Worm (Caenorhabditis elegans) whole organism, young adult: ENCODE results near the gene C26B2.2.

Experiments used
- F10E7.11 ChIP-seq: sonication (generic microtip); optimal IDR thresholded peaks from 2 replicates; lab custom pipeline; 2017; ENCODE audit warnings: mild to moderate bottlenecking, missing genetic modification characterization, moderate library complexity, missing compliant biosample characterization
- F22D6.2 ChIP-seq: sonication (generic microtip); optimal IDR thresholded peaks from 2 replicates; lab custom pipeline; 2016; ENCODE audit warnings: mild to moderate bottlenecking, missing genetic modification characterization, missing compliant biosample characterization
- F33H1.4 ChIP-seq: fragments of 200-800 bp; sonication (Bioruptor generic); IDR thresholded peaks from 2 replicates; pipeline ENCODE4 v1.3.6; 2022; ENCODE audit warnings: missing genetic modification reagents, missing genetic modification characterization, missing compliant biosample characterization
- F39B2.1 ChIP-seq: fragments of 200-800 bp; sonication (Bioruptor generic); IDR thresholded peaks from 2 replicates; pipeline ENCODE4 v1.3.6; 2022; ENCODE audit warnings: missing genetic modification reagents, missing genetic modification characterization, missing compliant biosample characterization
- K11D2.4 ChIP-seq: fragments of 200-800 bp; sonication (Bioruptor generic); IDR thresholded peaks from 2 replicates; pipeline ENCODE4 v1.3.6; 2022; ENCODE audit warnings: missing genetic modification reagents, missing genetic modification characterization, missing compliant biosample characterization
- Y95B8A.8 ChIP-seq: fragments of 200-800 bp; sonication (Bioruptor generic); IDR thresholded peaks from 2 replicates; pipeline ENCODE4 v1.3.6; 2022; ENCODE audit warnings: missing genetic modification reagents, missing genetic modification characterization, missing compliant biosample characterization
- aptf-2 ChIP-seq: fragments of 200-800 bp; sonication (Bioruptor generic); conservative IDR thresholded peaks from 2 replicates; pipeline ENCODE4 v1.3.6; 2022; ENCODE audit warnings: missing genetic modification reagents, missing genetic modification characterization, missing compliant biosample characterization
- aptf-3 ChIP-seq: fragments of 200-800 bp; sonication (Bioruptor generic); IDR thresholded peaks from 2 replicates; pipeline ENCODE4 v1.3.6; 2022; ENCODE audit warnings: missing genetic modification characterization, missing compliant biosample characterization
- atf-7 ChIP-seq: sonication (generic microtip); optimal IDR thresholded peaks from 2 replicates; lab custom pipeline; 2017; ENCODE audit warnings: mild to moderate bottlenecking, missing genetic modification characterization, missing compliant biosample characterization
- cebp-2 ChIP-seq: fragments of 200-800 bp; sonication (Bioruptor generic); IDR thresholded peaks from 2 replicates; pipeline ENCODE4 v1.3.6; 2022; ENCODE audit warnings: missing genetic modification characterization, missing compliant biosample characterization
- ceh-100 ChIP-seq: fragments of 200-800 bp; sonication (Bioruptor generic); IDR thresholded peaks from 2 replicates; pipeline ENCODE4 v1.3.6; 2022; ENCODE audit warnings: missing genetic modification reagents, missing genetic modification characterization, missing compliant biosample characterization
- ceh-27 ChIP-seq: fragments of 200-800 bp; sonication (Bioruptor generic); optimal IDR thresholded peaks from 2 replicates; lab custom pipeline; 2018; ENCODE audit warnings: mild to moderate bottlenecking, missing genetic modification characterization, moderate library complexity, missing compliant biosample characterization
- ceh-58 ChIP-seq: fragments of 200-800 bp; sonication (Bioruptor generic); IDR thresholded peaks from 2 replicates; pipeline ENCODE4 v1.3.6; 2022; ENCODE audit warnings: missing genetic modification characterization, missing compliant biosample characterization
- ceh-79 ChIP-seq: sonication (generic microtip); optimal IDR thresholded peaks from 2 replicates; lab custom pipeline; 2017; ENCODE audit warnings: mild to moderate bottlenecking, missing genetic modification characterization, missing compliant biosample characterization
- chd-7 ChIP-seq: sonication (generic microtip); optimal IDR thresholded peaks from 2 replicates; lab custom pipeline; 2016; ENCODE audit warnings: mild to moderate bottlenecking, missing genetic modification characterization, moderate library complexity, missing compliant biosample characterization
- dpff-1 ChIP-seq: sonication (generic microtip); optimal IDR thresholded peaks from 2 replicates; lab custom pipeline; 2017; ENCODE audit warnings: mild to moderate bottlenecking, missing genetic modification characterization, missing compliant biosample characterization
- ekl-4 ChIP-seq: fragments of 200-800 bp; sonication (Bioruptor generic); IDR thresholded peaks from 2 replicates; pipeline ENCODE4 v1.3.6; 2022; ENCODE audit warnings: missing genetic modification reagents, missing genetic modification characterization, missing compliant biosample characterization
- ets-4 ChIP-seq: fragments of 200-800 bp; sonication (Bioruptor generic); optimal IDR thresholded peaks from 2 replicates; lab custom pipeline; 2018; ENCODE audit warnings: mild to moderate bottlenecking, missing genetic modification characterization, missing compliant biosample characterization
- hlh-26 ChIP-seq: fragments of 200-800 bp; sonication (Bioruptor generic); conservative IDR thresholded peaks from 2 replicates; pipeline ENCODE4 v1.3.6; 2022; ENCODE audit warnings: missing genetic modification reagents, missing genetic modification characterization, missing compliant biosample characterization
- hmg-1.2 ChIP-seq: fragments of 200-800 bp; sonication (Bioruptor generic); IDR thresholded peaks from 2 replicates; pipeline ENCODE4 v1.3.6; 2022; ENCODE audit warnings: missing genetic modification reagents, missing genetic modification characterization, missing compliant biosample characterization
- lsy-27 ChIP-seq: sonication (generic microtip); optimal IDR thresholded peaks from 2 replicates; lab custom pipeline; 2017; ENCODE audit warnings: missing genetic modification characterization, mild to moderate bottlenecking, missing compliant biosample characterization, antibody characterized with exemption, missing genotype, borderline replicate concordance; ENCODE audit not compliant: insufficient read depth
- nfya-1 ChIP-seq: sonication (generic microtip); optimal IDR thresholded peaks from 2 replicates; lab custom pipeline; 2017; ENCODE audit warnings: antibody characterized with exemption, missing compliant biosample characterization, missing genetic modification characterization, borderline replicate concordance; ENCODE audit not compliant: insufficient read depth
- nfya-2 ChIP-seq: fragments of 200-800 bp; sonication (Bioruptor generic); IDR thresholded peaks from 2 replicates; pipeline ENCODE4 v1.3.6; 2022; ENCODE audit warnings: missing genetic modification reagents, missing genetic modification characterization, missing compliant biosample characterization
- nhr-120 ChIP-seq: fragments of 200-800 bp; sonication (Bioruptor generic); IDR thresholded peaks from 2 replicates; pipeline ENCODE4 v1.3.6; 2022; ENCODE audit warnings: missing genetic modification characterization, missing compliant biosample characterization
- nhr-27 ChIP-seq: fragments of 200-800 bp; sonication (Bioruptor generic); optimal IDR thresholded peaks from 2 replicates; lab custom pipeline; 2018; ENCODE audit warnings: mild to moderate bottlenecking, missing genetic modification characterization, moderate library complexity, missing compliant biosample characterization
- pbrm-1 ChIP-seq: fragments of 200-800 bp; sonication (Bioruptor generic); IDR thresholded peaks from 2 replicates; pipeline ENCODE4 v1.3.6; 2022; ENCODE audit warnings: missing genetic modification reagents, missing genetic modification characterization, missing compliant biosample characterization
- pha-4 ChIP-seq: fragments of 150-350 bp; sonication (generic microtip); optimal IDR thresholded peaks from 2 replicates; lab custom pipeline; 2014; ENCODE audit warnings: missing biosample characterization, missing genetic modification reagents, missing genetic modification characterization
- rcor-1 ChIP-seq: fragments of 200-800 bp; sonication (Bioruptor generic); IDR thresholded peaks from 2 replicates; pipeline ENCODE4 v1.3.6; 2022; ENCODE audit warnings: missing genetic modification reagents, missing genetic modification characterization, missing compliant biosample characterization
- snpc-1.1 ChIP-seq: sonication (generic microtip); optimal IDR thresholded peaks from 2 replicates; lab custom pipeline; 2017; ENCODE audit warnings: missing genetic modification characterization, mild to moderate bottlenecking, missing compliant biosample characterization, antibody characterized with exemption, moderate library complexity, missing genotype, missing genetic modification reagents; ENCODE audit not compliant: insufficient read depth
- snpc-3.4 ChIP-seq: sonication (generic microtip); optimal IDR thresholded peaks from 2 replicates; lab custom pipeline; 2017; ENCODE audit warnings: missing genetic modification characterization, mild to moderate bottlenecking, missing compliant biosample characterization, antibody characterized with exemption, moderate library complexity, missing genotype, missing genetic modification reagents
- tbx-9 ChIP-seq: sonication (generic microtip); optimal IDR thresholded peaks from 2 replicates; lab custom pipeline; 2016; ENCODE audit warnings: borderline replicate concordance, missing genetic modification characterization, inconsistent platforms, missing compliant biosample characterization
- unc-130 ChIP-seq: sonication (generic microtip); optimal IDR thresholded peaks from 2 replicates; lab custom pipeline; 2016; ENCODE audit warnings: missing genetic modification reagents, missing genetic modification characterization, missing compliant biosample characterization
- zfh-2 ChIP-seq: fragments of 200-800 bp; sonication (Bioruptor generic); conservative IDR thresholded peaks from 2 replicates; pipeline ENCODE4 v1.3.6; 2022; ENCODE audit warnings: missing genetic modification reagents, missing genetic modification characterization, missing compliant biosample characterization
- zim-3 ChIP-seq: sonication (generic microtip); optimal IDR thresholded peaks from 2 replicates; lab custom pipeline; 2017; ENCODE audit warnings: mild to moderate bottlenecking, missing genetic modification characterization, moderate library complexity, missing compliant biosample characterization
- ztf-22 ChIP-seq: fragments of 200-800 bp; sonication (Bioruptor generic); optimal IDR thresholded peaks from 2 replicates; lab custom pipeline; 2018; ENCODE audit warnings: mild to moderate bottlenecking, missing genetic modification characterization, moderate library complexity, missing compliant biosample characterization
- ztf-25 ChIP-seq: fragments of 200-800 bp; sonication (Bioruptor generic); IDR thresholded peaks from 2 replicates; pipeline ENCODE4 v1.3.6; 2022; ENCODE audit warnings: missing genetic modification reagents, missing genetic modification characterization, missing compliant biosample characterization

The C26B2.2 gene

DNA sequence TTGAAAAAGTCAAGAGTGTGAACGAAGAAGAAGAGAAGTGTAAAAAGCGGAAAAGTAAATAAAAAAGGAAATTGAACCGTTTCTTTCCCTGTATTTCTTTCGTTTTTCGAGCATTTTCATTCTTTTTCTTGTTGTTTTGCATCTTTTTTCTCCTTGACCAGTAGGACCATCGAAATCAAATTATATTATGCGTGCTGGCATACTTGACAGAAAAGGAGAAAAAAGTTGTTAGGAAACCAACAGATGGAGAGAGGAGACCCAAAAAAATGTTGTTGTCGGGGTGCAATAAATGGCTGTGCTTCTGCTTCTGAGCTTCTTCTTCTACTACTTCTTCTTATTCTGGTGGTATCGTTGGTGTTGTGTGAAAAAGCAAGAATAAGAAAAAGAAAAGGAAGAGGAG lies 32.0 kb upstream of the C26B2.2 start:
- TF ChIP-seq F39B2.1 (GFP tag; lab: Robert Waterston, UW) = no peak
- no peak for TF ChIP-seq nfya-2
- no peak for TF ChIP-seq dpff-1 (tag; lab: Kevin White, UChicago)
- TF ChIP-seq K11D2.4 (GFP tag; lab: Robert Waterston, UW) = no peak
- no peak for TF ChIP-seq hmg-1.2 (GFP tag; lab: Robert Waterston, UW)
- TF ChIP-seq nhr-27 (tag; lab: Kevin White, UChicago) = no peak
- TF ChIP-seq nhr-120 (GFP tag; lab: Robert Waterston, UW) = no peak
- TF ChIP-seq ets-4 (GFP tag; lab: Kevin White, UChicago) = no peak
- no peak for TF ChIP-seq snpc-1.1
- TF ChIP-seq ztf-25 = no peak
- no peak for TF ChIP-seq rcor-1
- no peak for TF ChIP-seq aptf-3 (GFP tag; lab: Robert Waterston, UW)
- TF ChIP-seq tbx-9 (tag; lab: Kevin White, UChicago) = no peak
- no peak for TF ChIP-seq aptf-2
- no peak for TF ChIP-seq pha-4
- TF ChIP-seq pbrm-1 (GFP tag; lab: Robert Waterston, UW) = no peak

DNA sequence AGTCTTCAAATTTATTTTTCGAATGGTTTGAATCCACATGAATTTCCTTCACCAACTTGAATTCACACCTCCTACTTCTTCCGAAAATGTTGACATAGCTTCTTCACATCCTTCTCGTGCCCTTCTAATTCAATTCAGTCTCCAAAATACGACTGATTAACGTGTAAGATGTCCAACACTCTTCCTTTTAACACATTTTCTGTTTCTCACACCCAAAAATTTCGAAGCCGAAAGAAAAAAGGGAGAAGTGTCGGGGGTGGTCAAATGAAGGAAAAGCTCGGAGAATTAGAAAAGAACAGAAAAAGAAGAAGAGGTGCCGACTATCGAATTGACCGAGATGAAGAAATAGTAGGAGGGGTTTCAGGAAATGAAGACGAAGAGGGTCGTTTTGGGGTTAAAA lies 30.8 kb upstream of the C26B2.2 start:
- TF ChIP-seq ceh-58 (GFP tag; lab: Robert Waterston, UW) = no peak

DNA sequence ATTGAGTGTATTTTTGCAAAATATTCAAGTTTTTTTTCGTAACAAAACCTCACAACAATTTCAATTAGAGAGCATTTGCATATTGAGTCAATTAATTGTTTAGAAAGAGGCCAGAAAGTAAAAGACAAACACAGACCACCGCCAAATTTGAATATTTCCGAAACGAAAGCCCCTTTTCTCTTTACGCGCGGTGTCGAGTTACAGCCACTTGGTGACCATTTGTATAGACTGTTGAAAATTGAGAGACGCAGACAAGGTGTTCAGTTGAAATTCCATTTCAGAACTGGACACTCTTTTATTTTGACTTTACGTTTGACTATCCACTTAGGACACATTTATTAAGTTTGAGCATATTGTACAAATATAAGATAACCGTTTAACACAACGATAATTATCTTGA lies 26.2 kb upstream of the C26B2.2 start:
- no peak for TF ChIP-seq F10E7.11 (tag; lab: Kevin White, UChicago)
- TF ChIP-seq F22D6.2 (tag; lab: Kevin White, UChicago) = no peak
- no peak for TF ChIP-seq Y95B8A.8
- peak; percentile 78 for TF ChIP-seq hmg-1.2 (GFP tag; lab: Robert Waterston, UW)
- TF ChIP-seq snpc-3.4 (tag; lab: Kevin White, UChicago) = no peak
- TF ChIP-seq zfh-2 (GFP tag; lab: Robert Waterston, UW) = no peak
- TF ChIP-seq, all 124 proteins: peak for 1

DNA sequence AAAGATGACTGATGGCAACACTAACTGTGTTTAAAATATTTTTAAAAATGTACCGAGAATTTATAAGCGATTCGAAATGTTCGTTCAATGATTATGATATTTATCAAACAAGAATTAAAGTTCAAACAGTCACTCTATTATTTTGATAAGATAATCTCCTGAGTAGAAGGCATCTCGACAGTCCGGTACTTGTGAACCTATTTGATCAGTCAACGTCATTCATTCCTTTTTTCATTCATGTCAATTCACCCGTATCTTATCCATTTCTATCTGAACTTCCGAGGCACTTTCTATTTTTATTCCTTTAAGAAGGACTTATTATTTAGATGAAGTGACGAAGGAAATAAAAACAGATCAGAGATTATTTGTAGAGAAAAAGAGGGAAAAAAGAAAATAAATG lies 22.7 kb upstream of the C26B2.2 start, which contains the start of gene nhr-258:
nhr-258 (plus strand) TSS at position 365 of the 400 bp plus-strand sequence.
- no peak for TF ChIP-seq lsy-27 (tag; lab: Kevin White, UChicago)
- TF ChIP-seq ceh-79 (tag; lab: Kevin White, UChicago) = no peak
- TF ChIP-seq dpff-1 (tag; lab: Kevin White, UChicago) = no peak
- TF ChIP-seq hlh-26 (GFP tag; lab: Robert Waterston, UW) = no peak
- no peak for TF ChIP-seq ekl-4
- no peak for TF ChIP-seq chd-7 (tag; lab: Kevin White, UChicago)
- no peak for TF ChIP-seq snpc-3.4 (tag; lab: Kevin White, UChicago)
- TF ChIP-seq F33H1.4 (GFP tag; lab: Robert Waterston, UW) = no peak
- TF ChIP-seq cebp-2 (GFP tag; lab: Robert Waterston, UW) = no peak
- TF ChIP-seq ztf-22 (GFP tag; lab: Kevin White, UChicago) = no peak
- no peak for TF ChIP-seq hmg-1.2 (GFP tag; lab: Robert Waterston, UW)
- TF ChIP-seq ceh-27 = no peak
- no peak for TF ChIP-seq unc-130 (GFP tag; lab: Kevin White, UChicago)

DNA sequence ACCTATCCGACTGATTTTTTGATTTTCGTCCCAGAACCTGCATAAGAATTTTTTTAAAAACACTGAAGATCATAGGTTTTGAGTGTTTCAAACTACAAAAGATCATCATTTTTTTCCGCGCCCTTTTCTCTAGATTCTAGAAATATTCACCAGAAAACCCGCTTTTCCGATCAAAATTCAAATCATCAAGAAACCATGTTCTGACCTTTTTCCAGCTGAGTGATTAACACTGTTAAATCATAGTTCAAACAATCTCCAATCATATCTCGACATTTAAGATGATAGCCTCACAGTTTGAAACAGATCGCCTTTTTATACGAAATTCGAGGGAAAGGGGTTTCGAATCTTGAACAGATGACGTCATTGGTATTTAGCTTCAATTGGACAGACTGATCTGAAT lies 21.8 kb upstream of the C26B2.2 start:
- no peak for TF ChIP-seq nfya-1 (tag; lab: Kevin White, UChicago)
- no peak for TF ChIP-seq tbx-9 (tag; lab: Kevin White, UChicago)
- TF ChIP-seq zim-3 (tag; lab: Kevin White, UChicago) = no peak
- TF ChIP-seq atf-7 (tag; lab: Kevin White, UChicago) = peak; percentile 13
- no peak for TF ChIP-seq ceh-100 (GFP tag; lab: Robert Waterston, UW)
- TF ChIP-seq, all 124 proteins: peak for 1
